Fruit fly (Drosophila melanogaster): ENCODE results near the gene CG4408.

CG4408 gene

dm6 chr3R:23326292-23326691 lies 37.1 kb downstream of the CG4408 start (continued):
- TF ChIP-seq Dip2 (GFP tag; IDR thresholded peaks at IDR 0.05) (no peak), gsb-n (tag; optimal IDR thresholded peaks at IDR 0.05) (peak; percentile 88), CG4820 (GFP tag; optimal IDR thresholded peaks at IDR 0.05) (peak; percentile 89), amos (GFP tag; IDR thresholded peaks at IDR 0.05; ENCODE audit: partially characterized antibody) (no peak), tgo (GFP tag; IDR thresholded peaks at IDR 0.05) (peak; percentile 77), her (GFP tag; optimal IDR thresholded peaks at IDR 0.05) (peak; percentile 85), shn (GFP tag; optimal IDR thresholded peaks at IDR 0.05) (peak; percentile 68), CG4360 (GFP tag; IDR thresholded peaks at IDR 0.05) (no peak), nom (GFP tag; optimal IDR thresholded peaks at IDR 0.05) (peak; percentile 91), MTF-1 (GFP tag; optimal IDR thresholded peaks at IDR 0.05; ENCODE audit: borderline replicate concordance) (peak; percentile 83), CG16863 (GFP tag; optimal IDR thresholded peaks at IDR 0.05) (peak; percentile 83), mirr (GFP tag; optimal IDR thresholded peaks at IDR 0.05) (no peak), ems (GFP tag; optimal IDR thresholded peaks at IDR 0.05) (peak; percentile 71), eyg (GFP tag; optimal IDR thresholded peaks at IDR 0.05) (peak; percentile 71), CoRest (tag; optimal IDR thresholded peaks at IDR 0.05) (peak; percentile 86), dimm (GFP tag; IDR thresholded peaks at IDR 0.05) (peak; percentile 32; the same call in 1 of the 2 replicates), CG17912 (GFP tag; optimal IDR thresholded peaks at IDR 0.05) (no peak), CG8924 (tag; optimal IDR thresholded peaks at IDR 0.05) (peak; percentile 86), Taf1 (GFP tag; IDR thresholded peaks at IDR 0.05) (0 out of 2 replicates have a peak, but pooled peaks have one; percentile 52), HLH3B (GFP tag; IDR thresholded peaks at IDR 0.05) (peak; percentile 81), fd102C (GFP tag; optimal IDR thresholded peaks at IDR 0.05) (peak; percentile 59), CG33213 (GFP tag; optimal IDR thresholded peaks at IDR 0.05) (peak; percentile 83), run (tag; optimal IDR thresholded peaks at IDR 0.05) (peak; percentile 56), NK7.1 (GFP tag; optimal IDR thresholded peaks at IDR 0.05) (peak; percentile 72), CG18262 (tag; optimal IDR thresholded peaks at IDR 0.05) (peak; percentile 91), CG13287 (GFP tag; IDR thresholded peaks at IDR 0.05; ENCODE audit: partially characterized antibody) (no peak), Xbp1 (GFP tag; optimal IDR thresholded peaks at IDR 0.05) (peak; percentile 85), CG14050 (GFP tag; IDR thresholded peaks at IDR 0.05) (peak; percentile 51; the same call in 1 of the 3 replicates), pb (GFP tag; optimal IDR thresholded peaks at IDR 0.05) (peak; percentile 85), Kr (GFP tag; optimal IDR thresholded peaks at IDR 0.05) (no peak), gcm2 (GFP tag; optimal IDR thresholded peaks at IDR 0.05) (peak; percentile 81), C15 (GFP tag; IDR thresholded peaks at IDR 0.05) (no peak), knrl (GFP tag; IDR thresholded peaks at IDR 0.05; ENCODE audit: partially characterized antibody) (no peak), phol (tag; optimal IDR thresholded peaks at IDR 0.05) (peak; percentile 89), CG12299 (tag; optimal IDR thresholded peaks at IDR 0.05) (peak; percentile 66), CG2678 (tag; optimal IDR thresholded peaks at IDR 0.05) (peak; percentile 86), Dek (tag; optimal IDR thresholded peaks at IDR 0.05) (peak; percentile 69), lab (GFP tag; optimal IDR thresholded peaks at IDR 0.05) (peak; percentile 88), Ets65A (GFP tag) (peak; percentile 98), mam (GFP tag; optimal IDR thresholded peaks at IDR 0.05) (peak; percentile 80), CG17328 (GFP tag; IDR thresholded peaks at IDR 0.05) (peak; percentile 77), CG12155 (GFP tag; optimal IDR thresholded peaks at IDR 0.05) (peak; percentile 81), CG4282 (GFP tag; optimal IDR thresholded peaks at IDR 0.05) (peak; percentile 45), CG1832 (GFP tag; optimal IDR thresholded peaks at IDR 0.05) (no peak), lbe (GFP tag; optimal IDR thresholded peaks at IDR 0.05) (no peak), corto (GFP tag; optimal IDR thresholded peaks at IDR 0.05) (no peak), usp (GFP tag; optimal IDR thresholded peaks at IDR 0.05) (no peak), Vsx1 (GFP tag; optimal IDR thresholded peaks at IDR 0.05) (peak; percentile 26), CG13624 (GFP tag; optimal IDR thresholded peaks at IDR 0.05) (peak; percentile 82), lola (GFP tag; optimal IDR thresholded peaks at IDR 0.05) (peak in 1 of 3 experiments; percentile 93), ind (GFP tag; optimal IDR thresholded peaks at IDR 0.05) (peak; percentile 79)

Measured in whole organism, embryonic.